Worm (Caenorhabditis elegans) whole organism, young adult: ENCODE results near the gene D2021.4.

Source experiments
- Y95B8A.8 ChIP-seq: fragments of 200-800 bp; sonication (Bioruptor generic); IDR thresholded peaks from 2 replicates; pipeline ENCODE4 v1.3.6; 2022; ENCODE audit warnings: missing genetic modification reagents, missing genetic modification characterization, missing compliant biosample characterization
- aptf-2 ChIP-seq: fragments of 200-800 bp; sonication (Bioruptor generic); conservative IDR thresholded peaks from 2 replicates; pipeline ENCODE4 v1.3.6; 2022; ENCODE audit warnings: missing genetic modification reagents, missing genetic modification characterization, missing compliant biosample characterization
- ceh-100 ChIP-seq: fragments of 200-800 bp; sonication (Bioruptor generic); IDR thresholded peaks from 2 replicates; pipeline ENCODE4 v1.3.6; 2022; ENCODE audit warnings: missing genetic modification reagents, missing genetic modification characterization, missing compliant biosample characterization
- dox-1 ChIP-seq: fragments of 200-800 bp; sonication (Bioruptor generic); IDR thresholded peaks from 2 replicates; pipeline ENCODE4 v1.3.6; 2022; ENCODE audit warnings: missing genetic modification reagents, missing genetic modification characterization, missing compliant biosample characterization
- dpl-1 ChIP-seq: fragments of 150-350 bp; optimal IDR thresholded peaks from 2 replicates; lab custom pipeline; 2014; ENCODE audit warnings: missing biosample characterization, missing genetic modification reagents, missing genetic modification characterization
- ekl-4 ChIP-seq: fragments of 200-800 bp; sonication (Bioruptor generic); IDR thresholded peaks from 2 replicates; pipeline ENCODE4 v1.3.6; 2022; ENCODE audit warnings: missing genetic modification reagents, missing genetic modification characterization, missing compliant biosample characterization
- him-1 ChIP-seq: sonication (generic microtip); optimal IDR thresholded peaks from 2 replicates; lab custom pipeline; 2016; ENCODE audit warnings: missing genotype, missing genetic modification reagents, missing genetic modification characterization, missing compliant biosample characterization
- sea-2 ChIP-seq: fragments of 200-800 bp; sonication (Bioruptor generic); IDR thresholded peaks from 2 replicates; pipeline ENCODE4 v1.3.6; 2022; ENCODE audit warnings: missing genetic modification characterization, missing compliant biosample characterization
- unc-62 ChIP-seq: fragments of 150-350 bp; optimal IDR thresholded peaks from 2 replicates; lab custom pipeline; 2014; ENCODE audit warnings: missing biosample characterization, missing genetic modification reagents, missing genetic modification characterization

DNA sequence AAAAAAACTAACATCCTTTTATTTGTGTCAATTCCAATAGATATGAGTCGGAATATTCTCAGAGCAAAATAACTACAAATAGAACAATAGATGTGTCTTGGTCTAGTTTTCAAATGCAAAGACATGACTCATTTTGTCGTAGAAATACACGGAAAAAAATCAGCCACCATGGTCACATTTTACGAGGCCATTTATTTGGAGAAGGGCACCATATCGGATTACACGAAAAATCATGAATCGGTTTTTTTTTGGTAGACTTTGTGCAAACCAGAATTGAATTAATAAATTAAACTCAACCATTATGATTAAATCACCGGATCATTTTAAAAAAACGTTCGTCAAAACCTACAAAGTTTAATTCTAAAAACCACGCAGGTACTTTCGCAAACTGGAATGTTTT lies 28.5 kb downstream of the D2021.4 start, which contains the start of gene H03E18.2:
- TF ChIP-seq aptf-2 (GFP tag; lab: Robert Waterston, UW) = no peak
- TF ChIP-seq dpl-1 (GFP tag; lab: Kevin White, UChicago) = no peak
- no peak for TF ChIP-seq him-1 (tag; lab: Kevin White, UChicago)
- TF ChIP-seq sea-2 (GFP tag; lab: Robert Waterston, UW) = no peak
- TF ChIP-seq dox-1 (GFP tag; lab: Robert Waterston, UW) = no peak
- TF ChIP-seq Y95B8A.8 = no peak
- TF ChIP-seq unc-62 (GFP tag; lab: Kevin White, UChicago) = no peak
- TF ChIP-seq ceh-100 (GFP tag; lab: Robert Waterston, UW) = no peak
- no peak for TF ChIP-seq ekl-4
